Worm (Caenorhabditis elegans) whole organism, L3 larva: ENCODE measurements around the gene C01G12.13.

Source experiments
- ZK546.5 ChIP-seq: sonication (generic microtip); optimal IDR thresholded peaks from 2 replicates; lab custom pipeline; 2017; ENCODE audit warnings: missing biosample characterization, missing genetic modification characterization
- aly-2 ChIP-seq: fragments of 150-350 bp; optimal IDR thresholded peaks from 2 replicates; lab custom pipeline; 2014; ENCODE audit warnings: missing biosample characterization, missing genetic modification characterization
- ama-1 ChIP-seq: fragments of 150-350 bp; optimal IDR thresholded peaks from 2 replicates; lab custom pipeline; 2018
- ceh-16 ChIP-seq: sonication (generic microtip); optimal IDR thresholded peaks from 2 replicates; lab custom pipeline; 2017; ENCODE audit warnings: missing biosample characterization, missing genetic modification characterization
- ceh-82 ChIP-seq: fragments of 150-350 bp; optimal IDR thresholded peaks from 2 replicates; lab custom pipeline; 2014; ENCODE audit warnings: missing biosample characterization, missing genetic modification characterization
- ceh-9 ChIP-seq: sonication (generic microtip); optimal IDR thresholded peaks from 2 replicates; lab custom pipeline; 2018; ENCODE audit warnings: missing biosample characterization, missing genetic modification characterization
- egl-5 ChIP-seq: fragments of 150-350 bp; optimal IDR thresholded peaks from 2 replicates; lab custom pipeline; 2017; ENCODE audit warnings: missing biosample characterization, missing genetic modification reagents, missing genetic modification characterization, inconsistent platforms
- elt-2 ChIP-seq: sonication (generic microtip); optimal IDR thresholded peaks from 2 replicates; lab custom pipeline; 2016; ENCODE audit warnings: missing genetic modification reagents, mild to moderate bottlenecking, missing genetic modification characterization, missing compliant biosample characterization
- eor-1 ChIP-seq, 2 experiments: fragments of 150-350 bp; optimal IDR thresholded peaks; 2 replicates each; lab custom pipeline; 2014 to 2018; ENCODE audit warnings: missing biosample characterization in 2 of 2, missing genetic modification characterization in 2 of 2
- fkh-10 ChIP-seq: sonication (generic microtip); optimal IDR thresholded peaks from 2 replicates; lab custom pipeline; 2017; ENCODE audit warnings: missing biosample characterization, missing genetic modification reagents, missing genetic modification characterization
- fkh-2 ChIP-seq: fragments of 150-350 bp; optimal IDR thresholded peaks from 2 replicates; lab custom pipeline; 2014; ENCODE audit warnings: missing biosample characterization, missing genetic modification reagents, missing genetic modification characterization
- fos-1 ChIP-seq: fragments of 150-350 bp; optimal IDR thresholded peaks from 2 replicates; lab custom pipeline; 2014; ENCODE audit warnings: missing biosample characterization, missing genetic modification characterization
- hmg-11 ChIP-seq: sonication (generic microtip); optimal IDR thresholded peaks from 2 replicates; lab custom pipeline; 2016; ENCODE audit warnings: missing genetic modification characterization, missing compliant biosample characterization
- jun-1 ChIP-seq: fragments of 150-350 bp; optimal IDR thresholded peaks from 2 replicates; lab custom pipeline; 2014; ENCODE audit warnings: missing biosample characterization, missing genetic modification reagents, missing genetic modification characterization
- lin-15B ChIP-seq: fragments of 150-350 bp; optimal IDR thresholded peaks from 2 replicates; lab custom pipeline; 2014; ENCODE audit warnings: missing biosample characterization, missing genetic modification characterization
- lin-39 ChIP-seq: fragments of 150-350 bp; optimal IDR thresholded peaks from 2 replicates; lab custom pipeline; 2018; ENCODE audit warnings: missing biosample characterization, missing genetic modification reagents, missing genetic modification characterization
- lsy-12 ChIP-seq: sonication (generic microtip); optimal IDR thresholded peaks from 2 replicates; lab custom pipeline; 2016; ENCODE audit warnings: mild to moderate bottlenecking, missing genetic modification characterization, missing compliant biosample characterization
- mdl-1 ChIP-seq: fragments of 150-350 bp; optimal IDR thresholded peaks from 2 replicates; lab custom pipeline; 2014; ENCODE audit warnings: missing biosample characterization, missing genetic modification characterization
- nfya-1 ChIP-seq: sonication (generic microtip); optimal IDR thresholded peaks from 2 replicates; lab custom pipeline; 2017; ENCODE audit warnings: missing genetic modification characterization, mild to moderate bottlenecking, missing compliant biosample characterization, antibody characterized with exemption, moderate library complexity; ENCODE audit not compliant: insufficient read depth
- nhr-11 ChIP-seq: fragments of 150-350 bp; optimal IDR thresholded peaks from 2 replicates; lab custom pipeline; 2014; ENCODE audit warnings: missing biosample characterization, missing genetic modification characterization
- nhr-12 ChIP-seq: fragments of 150-350 bp; optimal IDR thresholded peaks from 2 replicates; lab custom pipeline; 2014; ENCODE audit warnings: missing biosample characterization, missing genetic modification characterization
- nhr-237 ChIP-seq: fragments of 150-350 bp; optimal IDR thresholded peaks from 2 replicates; lab custom pipeline; 2014; ENCODE audit warnings: missing biosample characterization, missing genetic modification characterization
- nhr-25 ChIP-seq: sonication (generic microtip); optimal IDR thresholded peaks from 2 replicates; lab custom pipeline; 2017; ENCODE audit warnings: missing biosample characterization, missing genetic modification characterization
- nhr-43 ChIP-seq: sonication (generic microtip); optimal IDR thresholded peaks from 2 replicates; lab custom pipeline; 2016; ENCODE audit warnings: mild to moderate bottlenecking, missing genetic modification characterization, missing compliant biosample characterization; ENCODE audit not compliant: poor library complexity, severe bottlenecking
- nhr-76 ChIP-seq: fragments of 150-350 bp; sonication (generic microtip); optimal IDR thresholded peaks from 5 replicates; lab custom pipeline; 2014; ENCODE audit warnings: missing biosample characterization, missing genetic modification characterization
- nhr-77 ChIP-seq: fragments of 150-350 bp; optimal IDR thresholded peaks from 2 replicates; lab custom pipeline; 2014; ENCODE audit warnings: missing biosample characterization, missing genetic modification characterization
- pha-4 ChIP-seq: fragments of 150-350 bp; optimal IDR thresholded peaks from 2 replicates; lab custom pipeline; 2014; ENCODE audit warnings: missing biosample characterization, missing genetic modification reagents, missing genetic modification characterization
- pqm-1 ChIP-seq: fragments of 150-350 bp; optimal IDR thresholded peaks from 2 replicates; lab custom pipeline; 2017; ENCODE audit warnings: missing biosample characterization, missing genetic modification characterization, inconsistent platforms
- skn-1 ChIP-seq: fragments of 150-350 bp; optimal IDR thresholded peaks from 2 replicates; lab custom pipeline; 2014; ENCODE audit warnings: missing biosample characterization, missing genetic modification characterization
- unc-62 ChIP-seq: fragments of 150-350 bp; sonication (generic microtip); optimal IDR thresholded peaks from 4 replicates; lab custom pipeline; 2014; ENCODE audit warnings: missing biosample characterization, missing genetic modification reagents, missing genetic modification characterization
- zag-1 ChIP-seq: fragments of 150-350 bp; optimal IDR thresholded peaks from 2 replicates; lab custom pipeline; 2014; ENCODE audit warnings: missing biosample characterization, missing genetic modification characterization
- ztf-11 ChIP-seq: fragments of 150-350 bp; optimal IDR thresholded peaks from 2 replicates; lab custom pipeline; 2014; ENCODE audit warnings: missing biosample characterization, missing genetic modification characterization
- ztf-4 ChIP-seq: fragments of 150-350 bp; optimal IDR thresholded peaks from 2 replicates; lab custom pipeline; 2014; ENCODE audit warnings: missing biosample characterization, missing genetic modification characterization

C01G12.13 gene

ce11 chrII:14582206-14582605 is 5.7 kb downstream of the C01G12.13 start, which contains the start of gene C01G12.3:
Gene C01G12.3 (minus strand): TSS chrII:14582306.
- TF ChIP-seq nhr-77 (tag; lab: Kevin White, UChicago) = no peak
- TF ChIP-seq ama-1 (lab: Kevin White, UChicago) = no peak
- no peak for TF ChIP-seq pha-4 (tag; lab: Kevin White, UChicago)
- no peak for TF ChIP-seq skn-1 (tag; lab: Kevin White, UChicago)
- TF ChIP-seq nhr-237 = no peak
- TF ChIP-seq eor-1 (tag; optimal IDR thresholded peaks at IDR 0.05; lab: Kevin White, UChicago) = no peak
- no peak for TF ChIP-seq mdl-1
- TF ChIP-seq hmg-11 = no peak
- TF ChIP-seq ZK546.5 (tag; lab: Kevin White, UChicago) = no peak
- no peak for TF ChIP-seq ceh-16 (tag; lab: Kevin White, UChicago)
- TF ChIP-seq nhr-12 (tag; lab: Kevin White, UChicago) = no peak
- no peak for TF ChIP-seq nhr-43 (tag; lab: Kevin White, UChicago)
- no peak for TF ChIP-seq lin-15B
- TF ChIP-seq zag-1 (tag; lab: Kevin White, UChicago) = no peak
- no peak for TF ChIP-seq fkh-10 (GFP tag; lab: Kevin White, UChicago)
- no peak for TF ChIP-seq nhr-11 (tag; lab: Kevin White, UChicago)

ce11 chrII:14587407-14587806 is 10.9 kb downstream of the C01G12.13 start, which contains the start of gene C01G12.5:
Gene C01G12.5 (minus strand): TSS chrII:14587507.
- TF ChIP-seq nhr-11 (tag; lab: Kevin White, UChicago) (no peak), elt-2 (tag; lab: Kevin White, UChicago) (no peak), skn-1 (tag; lab: Kevin White, UChicago) (no peak), nhr-12 (tag; lab: Kevin White, UChicago) (no peak), ceh-82 (tag; lab: Kevin White, UChicago) (no peak), fkh-2 (tag; lab: Kevin White, UChicago) (no peak), pqm-1 (no peak), nhr-25 (tag; lab: Kevin White, UChicago) (no peak), ztf-11 (tag; lab: Kevin White, UChicago) (no peak), nhr-77 (tag; lab: Kevin White, UChicago) (no peak), fos-1 (tag; lab: Kevin White, UChicago) (no peak), ceh-9 (no peak)
- TF ChIP-seq, all 47 proteins: peak for 0

ce11 chrII:14588162-14588561 is 11.6 kb downstream of the C01G12.13 start, which contains the start of gene nspb-10:
Gene nspb-10 (minus strand): TSS chrII:14588262.
- TF ChIP-seq jun-1 (tag; lab: Kevin White, UChicago) = no peak
- no peak for TF ChIP-seq unc-62 (GFP tag; lab: Kevin White, UChicago)
- TF ChIP-seq eor-1 (tag; optimal IDR thresholded peaks at IDR 0.05; lab: Kevin White, UChicago) = no peak
- TF ChIP-seq ZK546.5 (tag; lab: Kevin White, UChicago) = no peak
- TF ChIP-seq egl-5 (tag; lab: Kevin White, UChicago) = no peak
- TF ChIP-seq ama-1 (lab: Kevin White, UChicago) = no peak
- TF ChIP-seq nfya-1 (tag; lab: Kevin White, UChicago) = no peak
- TF ChIP-seq nhr-76 = no peak
- no peak for TF ChIP-seq aly-2
- TF ChIP-seq lsy-12 (tag; lab: Kevin White, UChicago) = no peak
- no peak for TF ChIP-seq nhr-11 (tag; lab: Kevin White, UChicago)
- no peak for TF ChIP-seq ceh-16 (tag; lab: Kevin White, UChicago)
- no peak for TF ChIP-seq nhr-12 (tag; lab: Kevin White, UChicago)
- TF ChIP-seq lin-39 = no peak
- TF ChIP-seq, all 47 proteins: peak for 0

- TF ChIP-seq ama-1 (lab: Kevin White, UChicago) (no peak), nhr-11 (tag; lab: Kevin White, UChicago) (peak; percentile 11)
Measured at ce11 chrII:14591699-14592098, 15.2 kb downstream of the C01G12.13 start, which contains the start of gene C01G12.7. Gene C01G12.7 (minus strand): TSS chrII:14591893.

- TF ChIP-seq nhr-11 (tag; lab: Kevin White, UChicago) = peak; percentile 86
- TF ChIP-seq skn-1 (tag; lab: Kevin White, UChicago) = no peak
- no peak for TF ChIP-seq lin-15B
- TF ChIP-seq ztf-4 (tag; lab: Kevin White, UChicago) = no peak
- no peak for TF ChIP-seq pqm-1
- no peak for TF ChIP-seq unc-62 (GFP tag; lab: Kevin White, UChicago)
- TF ChIP-seq fkh-10 (GFP tag; lab: Kevin White, UChicago) = no peak
Measured at ce11 chrII:14592629-14593028, 16.1 kb downstream of the C01G12.13 start.
